Fruit fly (Drosophila melanogaster) whole organism, embryonic: ENCODE measurements around the gene CG5087.

Experiments used
- CG10462 ChIP-seq: fragments of 200-800 bp; sonication (Bioruptor generic); optimal IDR thresholded peaks from 2 replicates; lab custom pipeline; 2016; ENCODE audit warnings: missing biosample characterization, missing genetic modification characterization
- CG10654 ChIP-seq: fragments of 200-800 bp; sonication (Bioruptor generic); optimal IDR thresholded peaks from 2 replicates; lab custom pipeline; 2016; ENCODE audit warnings: missing biosample characterization, missing genetic modification characterization
- CG11085 ChIP-seq: fragments of 200-800 bp; sonication (Bioruptor generic); IDR thresholded peaks from 2 replicates; pipeline ENCODE4 v1.3.6; 2022; ENCODE audit warnings: missing biosample characterization, missing genetic modification characterization
- CG11398 ChIP-seq: fragments of 200-800 bp; sonication (Bioruptor generic); optimal IDR thresholded peaks from 2 replicates; lab custom pipeline; 2016; ENCODE audit warnings: missing biosample characterization, missing genetic modification characterization
- CG12236 ChIP-seq: fragments of 200-800 bp; sonication (Bioruptor generic); optimal IDR thresholded peaks from 2 replicates; lab custom pipeline; 2016; ENCODE audit warnings: missing biosample characterization, missing genetic modification characterization
- CG12659 ChIP-seq: fragments of 200-800 bp; sonication (Bioruptor generic); optimal IDR thresholded peaks from 3 replicates; lab custom pipeline; 2017; ENCODE audit warnings: mild to moderate bottlenecking, missing biosample characterization, missing genetic modification reagents, missing genetic modification characterization
- CG15601 ChIP-seq: fragments of 200-800 bp; sonication (Bioruptor generic); optimal IDR thresholded peaks from 3 replicates; lab custom pipeline; 2019; ENCODE audit warnings: missing biosample characterization, mild to moderate bottlenecking, missing genetic modification characterization, moderate library complexity
- CG16863 ChIP-seq: fragments of 200-800 bp; sonication (Bioruptor generic); optimal IDR thresholded peaks from 3 replicates; lab custom pipeline; 2016; ENCODE audit warnings: missing biosample characterization, missing genetic modification characterization
- CG17912 ChIP-seq: fragments of 200-800 bp; sonication (Bioruptor generic); optimal IDR thresholded peaks from 2 replicates; lab custom pipeline; 2018; ENCODE audit warnings: missing biosample characterization, mild to moderate bottlenecking, missing genetic modification characterization
- CG2199 ChIP-seq: fragments of 200-800 bp; sonication (Bioruptor generic); IDR thresholded peaks from 3 replicates; pipeline ENCODE4 v1.3.6; 2022; ENCODE audit warnings: missing biosample characterization, missing genetic modification characterization
- CG3281 ChIP-seq: fragments of 200-800 bp; sonication (Bioruptor generic); optimal IDR thresholded peaks from 3 replicates; lab custom pipeline; 2017; ENCODE audit warnings: missing biosample characterization, mild to moderate bottlenecking, missing genetic modification characterization
- CG34422 ChIP-seq: fragments of 200-800 bp; sonication (Bioruptor generic); IDR thresholded peaks from 3 replicates; pipeline ENCODE4 v1.3.6; 2022; ENCODE audit warnings: missing biosample characterization, missing genetic modification characterization
- CG5180 ChIP-seq: fragments of 200-800 bp; sonication (Bioruptor generic); optimal IDR thresholded peaks from 3 replicates; lab custom pipeline; 2017; ENCODE audit warnings: missing biosample characterization, missing genetic modification characterization, mild to moderate bottlenecking, moderate library complexity, missing genetic modification reagents
- CG5953 ChIP-seq: fragments of 200-800 bp; sonication (Bioruptor generic); IDR thresholded peaks from 2 replicates; pipeline ENCODE4 v1.3.6; 2022; ENCODE audit warnings: missing biosample characterization, missing genetic modification characterization
- CG7357 ChIP-seq: fragments of 200-800 bp; sonication (Bioruptor generic); IDR thresholded peaks from 3 replicates; pipeline ENCODE4 v1.3.6; 2022; ENCODE audit warnings: missing biosample characterization, missing genetic modification characterization
- CG7963 ChIP-seq: fragments of 200-800 bp; sonication (Bioruptor generic); IDR thresholded peaks from 3 replicates; pipeline ENCODE4 v1.3.6; 2022; ENCODE audit warnings: missing biosample characterization, missing genetic modification characterization; ENCODE audit not compliant: partially characterized antibody
- CG8924 ChIP-seq: fragments of 200-800 bp; optimal IDR thresholded peaks from 3 replicates; lab custom pipeline; 2019; ENCODE audit warnings: missing biosample characterization, mild to moderate bottlenecking, missing genetic modification characterization, moderate library complexity
- CG8944 ChIP-seq: fragments of 200-800 bp; sonication (Bioruptor generic); optimal IDR thresholded peaks from 3 replicates; lab custom pipeline; 2016; ENCODE audit warnings: missing biosample characterization, missing genetic modification characterization
- CG9437 ChIP-seq: fragments of 200-800 bp; sonication (Bioruptor generic); optimal IDR thresholded peaks from 2 replicates; lab custom pipeline; 2018; ENCODE audit warnings: missing biosample characterization, mild to moderate bottlenecking, missing genetic modification characterization
- D19B ChIP-seq: fragments of 200-800 bp; sonication (Bioruptor generic); optimal IDR thresholded peaks from 2 replicates; lab custom pipeline; 2017; ENCODE audit warnings: missing biosample characterization, mild to moderate bottlenecking, missing genetic modification characterization
- Dfd ChIP-seq, 2 experiments: fragments of >200 bp; optimal IDR thresholded peaks; 2 replicates each; lab custom pipeline; 2017; ENCODE audit warnings: missing biosample characterization in 2 of 2, missing genetic modification characterization in 2 of 2
- Drgx ChIP-seq: fragments of 200-800 bp; sonication (Bioruptor generic); IDR thresholded peaks from 2 replicates; pipeline ENCODE4 v1.3.6; 2022; ENCODE audit warnings: missing biosample characterization, missing genetic modification characterization
- E2f1 ChIP-seq: fragments of 200-800 bp; sonication (Bioruptor generic); IDR thresholded peaks from 2 replicates; pipeline ENCODE4 v1.3.6; 2022; ENCODE audit warnings: missing biosample characterization, missing genetic modification characterization
- H15 ChIP-seq: fragments of 200-800 bp; sonication (Bioruptor generic); IDR thresholded peaks from 3 replicates; pipeline ENCODE4 v1.3.6; 2022; ENCODE audit warnings: missing biosample characterization, missing genetic modification characterization
- HLH4C ChIP-seq: fragments of 200-800 bp; sonication (Bioruptor generic); IDR thresholded peaks from 3 replicates; pipeline ENCODE4 v1.3.6; 2022; ENCODE audit warnings: missing biosample characterization, missing genetic modification characterization; ENCODE audit not compliant: partially characterized antibody
- Hr51 ChIP-seq, 2 experiments: fragments of 200-800 bp; sonication (Bioruptor generic); optimal IDR thresholded peaks; 2 replicates in 1 of 2; 3 replicates in 1 of 2; lab custom pipeline; 2016 to 2018; ENCODE audit warnings: missing biosample characterization in 2 of 2, missing genetic modification characterization in 2 of 2, mild to moderate bottlenecking in 1 of 2, moderate library complexity in 1 of 2
- Neu2 ChIP-seq: fragments of 200-800 bp; sonication (Bioruptor generic); optimal IDR thresholded peaks from 3 replicates; lab custom pipeline; 2016; ENCODE audit warnings: missing biosample characterization, missing genetic modification characterization, borderline replicate concordance
- Nf-YA ChIP-seq: fragments of 200-800 bp; sonication (Bioruptor generic); IDR thresholded peaks from 2 replicates; pipeline ENCODE4 v1.3.6; 2022; ENCODE audit warnings: missing biosample characterization, missing genetic modification characterization
- Pdp1 ChIP-seq, 2 experiments: fragments of 200-800 bp; sonication (Bioruptor generic); optimal IDR thresholded peaks; 3 replicates each; lab custom pipeline; 2016; ENCODE audit warnings: missing biosample characterization in 2 of 2, missing genetic modification characterization in 2 of 2, mild to moderate bottlenecking in 1 of 2, moderate library complexity in 1 of 2
- Rx ChIP-seq: fragments of 200-800 bp; sonication (Bioruptor generic); IDR thresholded peaks from 2 replicates; pipeline ENCODE4 v1.3.6; 2022; ENCODE audit warnings: missing biosample characterization, missing genetic modification characterization
- aop ChIP-seq: fragments of 200-800 bp; sonication (Bioruptor generic); IDR thresholded peaks from 2 replicates; pipeline ENCODE4 v1.3.6; 2022; ENCODE audit warnings: missing biosample characterization, missing genetic modification characterization
- dmrt11E ChIP-seq: fragments of 200-800 bp; sonication (Bioruptor generic); optimal IDR thresholded peaks from 3 replicates; lab custom pipeline; 2018; ENCODE audit warnings: missing biosample characterization, mild to moderate bottlenecking, missing genetic modification characterization, moderate library complexity
- fd102C ChIP-seq: fragments of 200-800 bp; sonication (Bioruptor generic); optimal IDR thresholded peaks from 2 replicates; lab custom pipeline; 2018; ENCODE audit warnings: missing biosample characterization, mild to moderate bottlenecking, missing genetic modification characterization, moderate library complexity
- hkb ChIP-seq, 2 experiments: fragments of 200-800 bp in 1 of 2; fragments of >200 bp in 1 of 2; sonication (Bioruptor generic) in 1 of 2; IDR thresholded peaks in 1 of 2; optimal IDR thresholded peaks in 1 of 2; 2 replicates each; pipeline versions ENCODE4 v1.3.6 to Lab custom; 2017 to 2022; ENCODE audit warnings: missing biosample characterization in 1 of 2, missing genetic modification characterization in 1 of 2
- lbe ChIP-seq: fragments of 200-800 bp; sonication (Bioruptor generic); optimal IDR thresholded peaks from 2 replicates; lab custom pipeline; 2016; ENCODE audit warnings: missing biosample characterization, mild to moderate bottlenecking, missing genetic modification characterization
- mirr ChIP-seq: fragments of 200-800 bp; sonication (Bioruptor generic); optimal IDR thresholded peaks from 3 replicates; lab custom pipeline; 2018; ENCODE audit warnings: missing biosample characterization, mild to moderate bottlenecking, missing genetic modification characterization
- oc ChIP-seq: fragments of 200-800 bp; sonication (Bioruptor generic); optimal IDR thresholded peaks from 2 replicates; lab custom pipeline; 2018; ENCODE audit warnings: missing biosample characterization, mild to moderate bottlenecking, missing genetic modification characterization, moderate library complexity
- onecut ChIP-seq: fragments of 200-800 bp; sonication (Bioruptor generic); IDR thresholded peaks from 2 replicates; pipeline ENCODE4 v1.3.6; 2022; ENCODE audit warnings: missing biosample characterization, missing genetic modification characterization
- pzg ChIP-seq: fragments of 200-800 bp; sonication (Bioruptor generic); optimal IDR thresholded peaks from 3 replicates; lab custom pipeline; 2018; ENCODE audit warnings: missing biosample characterization, mild to moderate bottlenecking, missing genetic modification characterization, moderate library complexity
- run ChIP-seq: fragments of 200-800 bp; sonication (Bioruptor generic); optimal IDR thresholded peaks from 3 replicates; lab custom pipeline; 2018; ENCODE audit warnings: missing biosample characterization, mild to moderate bottlenecking, missing genetic modification characterization
- slbo ChIP-seq: fragments of 200-800 bp; sonication (Bioruptor generic); IDR thresholded peaks from 2 replicates; pipeline ENCODE4 v1.3.6; 2022; ENCODE audit warnings: missing biosample characterization, missing genetic modification characterization
- sna ChIP-seq: fragments of 200-800 bp; sonication (Bioruptor generic); IDR thresholded peaks from 2 replicates; pipeline ENCODE4 v1.3.6; 2022; ENCODE audit warnings: missing biosample characterization, missing genetic modification characterization; ENCODE audit not compliant: partially characterized antibody
- tap ChIP-seq: fragments of 200-800 bp; optimal IDR thresholded peaks from 3 replicates; lab custom pipeline; 2019; ENCODE audit warnings: missing biosample characterization, mild to moderate bottlenecking, missing genetic modification characterization, moderate library complexity
- tin ChIP-seq: fragments of 200-800 bp; sonication (Bioruptor generic); optimal IDR thresholded peaks from 3 replicates; lab custom pipeline; 2016; ENCODE audit warnings: missing biosample characterization, missing genetic modification characterization
- toy ChIP-seq: fragments of 200-800 bp; sonication (Bioruptor generic); IDR thresholded peaks from 2 replicates; pipeline ENCODE4 v1.3.6; 2022; ENCODE audit warnings: missing biosample characterization, missing genetic modification characterization
- yki ChIP-seq: fragments of >200 bp; optimal IDR thresholded peaks from 3 replicates; lab custom pipeline; 2018
- zen2 ChIP-seq: fragments of 200-800 bp; sonication (Bioruptor generic); IDR thresholded peaks from 3 replicates; pipeline ENCODE4 v1.3.6; 2022; ENCODE audit warnings: missing biosample characterization, missing genetic modification characterization; ENCODE audit not compliant: partially characterized antibody
- zf30C ChIP-seq: fragments of 200-800 bp; sonication (Bioruptor generic); optimal IDR thresholded peaks from 3 replicates; lab custom pipeline; 2018; ENCODE audit warnings: missing biosample characterization, mild to moderate bottlenecking, missing genetic modification characterization
- zfh2 ChIP-seq: fragments of 200-800 bp; sonication (Bioruptor generic); optimal IDR thresholded peaks from 2 replicates; lab custom pipeline; 2016; ENCODE audit warnings: missing biosample characterization, missing genetic modification characterization

CG5087 gene

dm6 chr3L:8996173-8996767 is 1.7 kb upstream of the CG5087 start (continued):
- TF ChIP-seq Dfd (GFP tag; optimal IDR thresholded peaks at IDR 0.05; lab: Kevin White, UChicago) (no peak), tap (no peak), oc (tag; lab: Kevin White, UChicago) (no peak), Hr51 (GFP tag; optimal IDR thresholded peaks at IDR 0.05; lab: Kevin White, UChicago) (peak in 1 of 2 experiments; percentile 19), CG10654 (GFP tag; lab: Kevin White, UChicago) (peak; percentile 34), run (tag; lab: Kevin White, UChicago) (no peak), toy (GFP tag; lab: Robert Waterston, UW) (no peak), CG12236 (GFP tag; lab: Kevin White, UChicago) (no peak), D19B (GFP tag; lab: Kevin White, UChicago) (peak; percentile 19), CG9437 (peak; percentile 13), CG5180 (no peak), aop (no peak), CG17912 (GFP tag; lab: Kevin White, UChicago) (no peak), Drgx (GFP tag; lab: Robert Waterston, UW) (peak; percentile 90), CG7963 (GFP tag; lab: Robert Waterston, UW) (no peak), onecut (GFP tag; lab: Robert Waterston, UW) (no peak), CG15601 (tag; lab: Kevin White, UChicago) (no peak), dmrt11E (tag; lab: Kevin White, UChicago) (peak; percentile 61), HLH4C (no peak), CG2199 (GFP tag; lab: Robert Waterston, UW) (0 out of 3 replicates have a peak, but pooled peaks have one; percentile 42), CG8924 (tag; lab: Kevin White, UChicago) (peak; percentile 51), lbe (peak; percentile 80), slbo (peak; percentile 66), CG8944 (GFP tag; lab: Kevin White, UChicago) (peak; percentile 21), E2f1 (GFP tag; lab: Robert Waterston, UW) (peak; percentile 66), CG5953 (peak; percentile 27; the same call in 1 of the 2 replicates), Rx (GFP tag; lab: Robert Waterston, UW) (peak; percentile 64), Nf-YA (GFP tag; lab: Robert Waterston, UW) (0 out of 2 replicates have a peak, but pooled peaks have one; percentile 24), Neu2 (no peak), hkb (optimal IDR thresholded peaks at IDR 0.05; lab: Kevin White, UChicago) (no peak), hkb (GFP tag; IDR thresholded peaks at IDR 0.05; lab: Robert Waterston, UW) (peak; percentile 74), zfh2 (peak; percentile 61), fd102C (no peak), tin (peak; percentile 53), mirr (no peak), sna (GFP tag; lab: Robert Waterston, UW) (no peak), CG10462 (GFP tag; lab: Kevin White, UChicago) (no peak), zen2 (no peak), CG12659 (peak; percentile 26), CG34422 (GFP tag; lab: Robert Waterston, UW) (peak; percentile 57; the same call in 1 of the 3 replicates), H15 (GFP tag; lab: Robert Waterston, UW) (peak; percentile 68; the same call in 2 of the 3 replicates), Pdp1 (GFP tag; optimal IDR thresholded peaks at IDR 0.05; lab: Kevin White, UChicago) (peak; percentile 22 to 70), CG3281 (GFP tag; lab: Kevin White, UChicago) (no peak), CG16863 (GFP tag; lab: Kevin White, UChicago) (peak; percentile 45), yki (no peak), CG11398 (no peak), CG7357 (GFP tag; lab: Robert Waterston, UW) (peak; percentile 48; the same call in 1 of the 3 replicates), pzg (no peak), CG11085 (GFP tag; lab: Robert Waterston, UW) (0 out of 2 replicates have a peak, but pooled peaks have one; percentile 44), zf30C (no peak)
